Worm (Caenorhabditis elegans) whole organism, L1 larva: ENCODE data around the gene myrf-2.

Experiments used
- C04F5.9 ChIP-seq: sonication (generic microtip); optimal IDR thresholded peaks from 2 replicates; lab custom pipeline; 2016; ENCODE audit warnings: missing genetic modification characterization, missing compliant biosample characterization
- C16A3.4 ChIP-seq: fragments of 150-350 bp; optimal IDR thresholded peaks from 2 replicates; lab custom pipeline; 2014; ENCODE audit warnings: missing biosample characterization, missing genetic modification characterization
- Y116A8C.19 ChIP-seq: sonication (generic microtip); optimal IDR thresholded peaks from 2 replicates; lab custom pipeline; 2016; ENCODE audit warnings: missing compliant biosample characterization, missing genetic modification characterization, borderline replicate concordance
- aha-1 ChIP-seq: fragments of 150-350 bp; optimal IDR thresholded peaks from 2 replicates; lab custom pipeline; 2014; ENCODE audit warnings: missing biosample characterization, missing genetic modification characterization
- aly-2 ChIP-seq: fragments of 150-350 bp; optimal IDR thresholded peaks from 2 replicates; lab custom pipeline; 2014; ENCODE audit warnings: missing biosample characterization, missing genetic modification characterization
- ama-1 ChIP-seq: fragments of 150-350 bp; optimal IDR thresholded peaks from 2 replicates; lab custom pipeline; 2014
- blmp-1 ChIP-seq: fragments of 150-350 bp; optimal IDR thresholded peaks from 2 replicates; lab custom pipeline; 2014; ENCODE audit warnings: missing biosample characterization, missing genetic modification characterization
- ceh-63 ChIP-seq: fragments of 200-800 bp; sonication (Bioruptor generic); optimal IDR thresholded peaks from 2 replicates; lab custom pipeline; 2018; ENCODE audit warnings: mild to moderate bottlenecking, missing genetic modification characterization, missing compliant biosample characterization
- ceh-8 ChIP-seq: fragments of 200-800 bp; sonication (Bioruptor generic); optimal IDR thresholded peaks from 2 replicates; lab custom pipeline; 2018; ENCODE audit warnings: mild to moderate bottlenecking, missing genetic modification characterization, moderate library complexity, missing compliant biosample characterization
- ceh-90 ChIP-seq: sonication (generic microtip); optimal IDR thresholded peaks from 2 replicates; lab custom pipeline; 2016; ENCODE audit warnings: missing genetic modification characterization, missing compliant biosample characterization
- efl-3 ChIP-seq: fragments of 200-800 bp; sonication (Bioruptor generic); optimal IDR thresholded peaks from 2 replicates; lab custom pipeline; 2018; ENCODE audit warnings: mild to moderate bottlenecking, missing genetic modification characterization, missing compliant biosample characterization
- egl-27 ChIP-seq, 2 experiments: fragments of 150-350 bp in 1 of 2; sonication (generic microtip); optimal IDR thresholded peaks; 3 replicates each; lab custom pipeline; 2017 to 2018; ENCODE audit warnings: missing biosample characterization in 2 of 2, missing genetic modification characterization in 2 of 2, missing genetic modification reagents in 2 of 2
- elt-2 ChIP-seq: sonication (generic microtip); optimal IDR thresholded peaks from 2 replicates; lab custom pipeline; 2016; ENCODE audit warnings: missing genetic modification characterization, mild to moderate bottlenecking, inconsistent platforms, missing compliant biosample characterization, missing genetic modification reagents
- ets-5 ChIP-seq: fragments of 200-800 bp; sonication (Bioruptor generic); IDR thresholded peaks from 2 replicates; pipeline ENCODE4 v1.3.6; 2022; ENCODE audit warnings: missing genetic modification characterization, missing compliant biosample characterization
- fkh-4 ChIP-seq: sonication (generic microtip); optimal IDR thresholded peaks from 2 replicates; lab custom pipeline; 2016; ENCODE audit warnings: missing compliant biosample characterization, missing genetic modification characterization, borderline replicate concordance
- fkh-8 ChIP-seq: sonication (generic microtip); optimal IDR thresholded peaks from 2 replicates; lab custom pipeline; 2016; ENCODE audit warnings: mild to moderate bottlenecking, missing genetic modification characterization, missing compliant biosample characterization
- fos-1 ChIP-seq: fragments of 150-350 bp; optimal IDR thresholded peaks from 2 replicates; lab custom pipeline; 2014; ENCODE audit warnings: missing biosample characterization, missing genetic modification characterization
- hlh-4 ChIP-seq: sonication (generic microtip); optimal IDR thresholded peaks from 2 replicates; lab custom pipeline; 2016; ENCODE audit warnings: mild to moderate bottlenecking, missing genetic modification characterization, missing compliant biosample characterization
- irx-1 ChIP-seq: sonication (generic microtip); optimal IDR thresholded peaks from 2 replicates; lab custom pipeline; 2016; ENCODE audit warnings: missing genetic modification characterization, missing compliant biosample characterization
- lin-13 ChIP-seq: fragments of 150-350 bp; optimal IDR thresholded peaks from 2 replicates; lab custom pipeline; 2014; ENCODE audit warnings: missing biosample characterization, missing genetic modification reagents, missing genetic modification characterization
- lin-14 ChIP-seq: fragments of 200-800 bp; sonication (Bioruptor generic); optimal IDR thresholded peaks from 2 replicates; lab custom pipeline; 2018; ENCODE audit warnings: mild to moderate bottlenecking, missing genetic modification characterization, moderate library complexity, missing compliant biosample characterization
- lin-15B ChIP-seq: fragments of 150-350 bp; sonication (generic microtip); optimal IDR thresholded peaks from 3 replicates; lab custom pipeline; 2014; ENCODE audit warnings: missing biosample characterization, missing genetic modification characterization
- lin-35 ChIP-seq, 2 experiments: fragments of 150-350 bp; optimal IDR thresholded peaks; 2 replicates each; lab custom pipeline; 2014; ENCODE audit warnings: missing biosample characterization in 2 of 2, missing genetic modification characterization in 2 of 2, missing genetic modification reagents in 2 of 2
- lin-39 ChIP-seq: fragments of 150-350 bp; optimal IDR thresholded peaks from 2 replicates; lab custom pipeline; 2014; ENCODE audit warnings: missing biosample characterization, missing genetic modification reagents, missing genetic modification characterization
- lsy-2 ChIP-seq, 2 experiments: fragments of 150-350 bp; optimal IDR thresholded peaks; 2 replicates each; lab custom pipeline; 2014; ENCODE audit warnings: missing biosample characterization in 2 of 2, missing genetic modification characterization in 2 of 2
- mab-9 ChIP-seq: fragments of 200-800 bp; sonication (Bioruptor generic); IDR thresholded peaks from 2 replicates; pipeline ENCODE4 v1.3.6; 2022; ENCODE audit warnings: missing genetic modification reagents, missing genetic modification characterization, missing compliant biosample characterization
- mdl-1 ChIP-seq, 2 experiments: fragments of 150-350 bp; optimal IDR thresholded peaks; 2 replicates each; lab custom pipeline; 2014 to 2017; ENCODE audit warnings: missing biosample characterization in 2 of 2, missing genetic modification characterization in 2 of 2, inconsistent platforms in 1 of 2
- nhr-12 ChIP-seq: sonication (generic microtip); optimal IDR thresholded peaks from 2 replicates; lab custom pipeline; 2017; ENCODE audit warnings: missing biosample characterization, missing genetic modification characterization
- nhr-47 ChIP-seq: sonication (generic microtip); optimal IDR thresholded peaks from 2 replicates; lab custom pipeline; 2016; ENCODE audit warnings: mild to moderate bottlenecking, missing genetic modification characterization, moderate library complexity, missing compliant biosample characterization
- nhr-71 ChIP-seq: sonication (generic microtip); optimal IDR thresholded peaks from 2 replicates; lab custom pipeline; 2016; ENCODE audit warnings: mild to moderate bottlenecking, missing genetic modification characterization, moderate library complexity, missing compliant biosample characterization
- nhr-76 ChIP-seq: sonication (generic microtip); optimal IDR thresholded peaks from 2 replicates; lab custom pipeline; 2017; ENCODE audit warnings: missing biosample characterization, missing genetic modification characterization
- nhr-77 ChIP-seq: fragments of 150-350 bp; optimal IDR thresholded peaks from 2 replicates; lab custom pipeline; 2014; ENCODE audit warnings: missing biosample characterization, missing genetic modification characterization
- pag-3 ChIP-seq: sonication (generic microtip); optimal IDR thresholded peaks from 2 replicates; lab custom pipeline; 2017; ENCODE audit warnings: missing genetic modification characterization, mild to moderate bottlenecking, missing compliant biosample characterization, antibody characterized with exemption, borderline replicate concordance; ENCODE audit not compliant: insufficient read depth
- pqm-1 ChIP-seq: sonication (generic microtip); optimal IDR thresholded peaks from 3 replicates; lab custom pipeline; 2017; ENCODE audit warnings: missing biosample characterization, missing genetic modification characterization
- rnt-1 ChIP-seq: sonication (generic microtip); optimal IDR thresholded peaks from 2 replicates; lab custom pipeline; 2016; ENCODE audit warnings: mild to moderate bottlenecking, missing genetic modification characterization, moderate library complexity, missing compliant biosample characterization
- skn-1 ChIP-seq: fragments of 150-350 bp; optimal IDR thresholded peaks from 2 replicates; lab custom pipeline; 2014; ENCODE audit warnings: missing biosample characterization, missing genetic modification characterization
- snu-23 ChIP-seq: sonication (generic microtip); optimal IDR thresholded peaks from 2 replicates; lab custom pipeline; 2016; ENCODE audit warnings: missing genetic modification characterization, missing compliant biosample characterization
- sptf-1 ChIP-seq: fragments of 150-350 bp; optimal IDR thresholded peaks from 2 replicates; lab custom pipeline; 2014; ENCODE audit warnings: missing biosample characterization, missing genetic modification characterization
- sup-37 ChIP-seq: fragments of 200-800 bp; sonication (Bioruptor generic); optimal IDR thresholded peaks from 2 replicates; lab custom pipeline; 2018; ENCODE audit warnings: mild to moderate bottlenecking, missing genetic modification characterization, missing compliant biosample characterization
- unc-86 ChIP-seq: sonication (generic microtip); optimal IDR thresholded peaks from 2 replicates; lab custom pipeline; 2016; ENCODE audit warnings: missing genetic modification characterization, missing compliant biosample characterization
- unc-98 ChIP-seq: fragments of 200-800 bp; sonication (Bioruptor generic); IDR thresholded peaks from 2 replicates; pipeline ENCODE4 v1.3.6; 2022; ENCODE audit warnings: missing genetic modification characterization, missing compliant biosample characterization
- vab-15 ChIP-seq: sonication (generic microtip); optimal IDR thresholded peaks from 2 replicates; lab custom pipeline; 2017; ENCODE audit warnings: missing genotype, mild to moderate bottlenecking, missing genetic modification characterization, missing compliant biosample characterization
- xbp-1 ChIP-seq: sonication (generic microtip); optimal IDR thresholded peaks from 2 replicates; lab custom pipeline; 2016; ENCODE audit warnings: missing genetic modification characterization, missing compliant biosample characterization
- zag-1 ChIP-seq: fragments of 150-350 bp; optimal IDR thresholded peaks from 2 replicates; lab custom pipeline; 2014; ENCODE audit warnings: missing biosample characterization, missing genetic modification characterization
- zip-4 ChIP-seq: fragments of 200-800 bp; sonication (Bioruptor generic); optimal IDR thresholded peaks from 2 replicates; lab custom pipeline; 2018; ENCODE audit warnings: mild to moderate bottlenecking, missing genetic modification characterization, moderate library complexity, missing compliant biosample characterization

myrf-2 gene

ce11 chrX:10188493-10188895, 5.7 kb downstream of the myrf-2 start (continued):
- TF ChIP-seq lin-35 (GFP tag; optimal IDR thresholded peaks at IDR 0.05; lab: Kevin White, UChicago) = peak; percentile 53 to 58
- peak; percentile 67 for TF ChIP-seq xbp-1
- peak; percentile 82 for TF ChIP-seq snu-23 (GFP tag; lab: Kevin White, UChicago)
- TF ChIP-seq efl-3 (GFP tag; lab: Kevin White, UChicago) = no peak
- TF ChIP-seq aha-1 (tag; lab: Kevin White, UChicago) = no peak
- TF ChIP-seq sptf-1 = no peak
- TF ChIP-seq ama-1 (lab: Kevin White, UChicago) = no peak
- no peak for TF ChIP-seq C04F5.9 (tag; lab: Kevin White, UChicago)
- TF ChIP-seq nhr-12 = no peak
- TF ChIP-seq unc-98 = no peak
- TF ChIP-seq fos-1 = peak; percentile 46
- TF ChIP-seq lin-15B = no peak
- TF ChIP-seq ets-5 (GFP tag; lab: Robert Waterston, UW) = no peak
- peak; percentile 74 for TF ChIP-seq rnt-1 (tag; lab: Kevin White, UChicago)
- peak; percentile 42 for TF ChIP-seq lin-13 (GFP tag; lab: Kevin White, UChicago)
- TF ChIP-seq Y116A8C.19 (tag; lab: Kevin White, UChicago) = no peak
- TF ChIP-seq mab-9 (GFP tag; lab: Robert Waterston, UW) = peak; percentile 34; the same call in 1 of the 2 replicates
- TF ChIP-seq unc-86 (tag; lab: Kevin White, UChicago) = peak; percentile 68
- peak; percentile 81 for TF ChIP-seq fkh-8 (tag; lab: Kevin White, UChicago)
- no peak for TF ChIP-seq elt-2 (tag; lab: Kevin White, UChicago)
- TF ChIP-seq irx-1 = peak; percentile 74
- TF ChIP-seq hlh-4 (tag; lab: Kevin White, UChicago) = no peak
- TF ChIP-seq C16A3.4 (tag; lab: Kevin White, UChicago) = peak; percentile 70
- no peak for TF ChIP-seq zag-1 (tag; lab: Kevin White, UChicago)
- peak; percentile 78 for TF ChIP-seq nhr-47 (tag; lab: Kevin White, UChicago)
- no peak for TF ChIP-seq egl-27 (tag; optimal IDR thresholded peaks at IDR 0.05; lab: Kevin White, UChicago)
- no peak for TF ChIP-seq vab-15 (tag; lab: Kevin White, UChicago)
- peak; percentile 71 for TF ChIP-seq pag-3 (tag; lab: Kevin White, UChicago)
- TF ChIP-seq nhr-77 (tag; lab: Kevin White, UChicago) = peak; percentile 54
- no peak for TF ChIP-seq ceh-90 (tag; lab: Kevin White, UChicago)
- peak; percentile 31 for TF ChIP-seq zip-4 (GFP tag; lab: Kevin White, UChicago)
- TF ChIP-seq aly-2 (tag; lab: Kevin White, UChicago) = no peak
- TF ChIP-seq fkh-4 = no peak
- TF ChIP-seq sup-37 = peak; percentile 53
- TF ChIP-seq lin-14 (GFP tag; lab: Kevin White, UChicago) = peak; percentile 99
- peak; percentile 74 for TF ChIP-seq ceh-8 (GFP tag; lab: Kevin White, UChicago)

- TF ChIP-seq skn-1 (tag; lab: Kevin White, UChicago) (no peak), blmp-1 (no peak), nhr-76 (no peak), ama-1 (lab: Kevin White, UChicago) (no peak), lin-13 (GFP tag; lab: Kevin White, UChicago) (no peak), ceh-63 (GFP tag; lab: Kevin White, UChicago) (no peak), mdl-1 (tag; optimal IDR thresholded peaks at IDR 0.05; lab: Kevin White, UChicago) (no peak), lin-15B (no peak), lsy-2 (tag; optimal IDR thresholded peaks at IDR 0.05; lab: Kevin White, UChicago) (no peak), egl-27 (tag; optimal IDR thresholded peaks at IDR 0.05; lab: Kevin White, UChicago) (no peak), aha-1 (tag; lab: Kevin White, UChicago) (no peak), unc-86 (tag; lab: Kevin White, UChicago) (no peak), pqm-1 (tag; lab: Kevin White, UChicago) (no peak), nhr-71 (tag; lab: Kevin White, UChicago) (no peak), irx-1 (no peak), lin-39 (tag; lab: Kevin White, UChicago) (no peak)
These were observed 9.5 kb downstream of the myrf-2 start for ce11 chrX:10184708-10185107.
